Worm (Caenorhabditis elegans): Measurements from ENCODE around the gene Y51H4A.936.

Y51H4A.936 gene

ce11 chrIV:16656232-16656631, 27.0 kb downstream of the Y51H4A.936 start, which contains the start of gene tsr-2 (continued):
- TF ChIP-seq tlf-1 (GFP tag; optimal IDR thresholded peaks at IDR 0.05) (peak; percentile 79), lin-54 (GFP tag; optimal IDR thresholded peaks at IDR 0.05) (peak; percentile 84), K12H6.12 (tag; optimal IDR thresholded peaks at IDR 0.05) (peak; percentile 81), Y56A3A.18 (GFP tag; IDR thresholded peaks at IDR 0.05) (no peak), F10E7.11 (tag; optimal IDR thresholded peaks at IDR 0.05) (no peak), mxl-1 (tag; optimal IDR thresholded peaks at IDR 0.05) (no peak), lsy-27 (tag; optimal IDR thresholded peaks at IDR 0.05; ENCODE audit: borderline replicate concordance, insufficient read depth) (no peak), rec-8 (tag; optimal IDR thresholded peaks at IDR 0.05) (no peak), egrh-3 (GFP tag; IDR thresholded peaks at IDR 0.05) (no peak; the same call in 1 of the 2 replicates)

ce11 chrIV:16657488-16657982, 28.3 kb downstream of the Y51H4A.936 start:
- no peak for TF ChIP-seq F23B12.7 (tag; optimal IDR thresholded peaks at IDR 0.05; ENCODE audit: insufficient read depth)
- TF ChIP-seq cebp-1 (GFP tag; IDR thresholded peaks at IDR 0.05): no peak
- peak; percentile 61 for TF ChIP-seq cebp-1 (tag; optimal IDR thresholded peaks at IDR 0.05)
- TF ChIP-seq mcd-1 (GFP tag; IDR thresholded peaks at IDR 0.05): peak; percentile 17; the same call in 1 of the 2 replicates
- TF ChIP-seq tbp1 (GFP tag; optimal IDR thresholded peaks at IDR 0.05): peak; percentile 51
- no peak for TF ChIP-seq dpl-1 (GFP tag; optimal IDR thresholded peaks at IDR 0.05)
- TF ChIP-seq hmg-1.2 (GFP tag; IDR thresholded peaks at IDR 0.05): 0 out of 2 replicates have a peak, but pooled peaks have one; percentile 12
- TF ChIP-seq K12H6.12 (tag; optimal IDR thresholded peaks at IDR 0.05): no peak
- peak; percentile 12 for TF ChIP-seq T26A5.8 (tag; optimal IDR thresholded peaks at IDR 0.05)
- no peak for TF ChIP-seq atf-7 (tag; optimal IDR thresholded peaks at IDR 0.05)
- no peak for TF ChIP-seq unc-62 (GFP tag; optimal IDR thresholded peaks at IDR 0.05)
- peak; percentile 36; the same call in 1 of the 2 replicates for TF ChIP-seq madf-6 (GFP tag; IDR thresholded peaks at IDR 0.05)
- TF ChIP-seq B0336.3 (GFP tag; IDR thresholded peaks at IDR 0.05): peak; percentile 77
- no peak for TF ChIP-seq xnd-1 (tag; optimal IDR thresholded peaks at IDR 0.05)
- TF ChIP-seq attf-5 (GFP tag; optimal IDR thresholded peaks at IDR 0.05): no peak
- TF ChIP-seq snpc-4 (GFP tag; optimal IDR thresholded peaks at IDR 0.05): no peak
- TF ChIP-seq snpc-4 (tag; optimal IDR thresholded peaks at IDR 0.05): peak in 2 of 4 experiments; percentile 27 to 92
- no peak for TF ChIP-seq pha-4 (tag; optimal IDR thresholded peaks at IDR 0.05)
- peak; percentile 30 for TF ChIP-seq F49E8.2 (tag; optimal IDR thresholded peaks at IDR 0.05; ENCODE audit: insufficient read depth)
- no peak for TF ChIP-seq ztf-26 (tag; optimal IDR thresholded peaks at IDR 0.05)
- TF ChIP-seq somi-1 (GFP tag; optimal IDR thresholded peaks at IDR 0.05): no peak
- peak; percentile 20 for TF ChIP-seq athp-1 (tag; optimal IDR thresholded peaks at IDR 0.05)
- TF ChIP-seq ekl-4 (GFP tag; IDR thresholded peaks at IDR 0.05): peak; percentile 55; the same call in 1 of the 2 replicates
- TF ChIP-seq mes-4 (tag; optimal IDR thresholded peaks at IDR 0.05): peak; percentile 55
- TF ChIP-seq B0035.1 (tag; optimal IDR thresholded peaks at IDR 0.05): peak; percentile 7
- TF ChIP-seq hlh-12 (tag; optimal IDR thresholded peaks at IDR 0.05): no peak
- TF ChIP-seq hrde-1 (tag; optimal IDR thresholded peaks at IDR 0.05; ENCODE audit: borderline replicate concordance): peak; percentile 60
- no peak for TF ChIP-seq ceh-27 (GFP tag; optimal IDR thresholded peaks at IDR 0.05)
- TF ChIP-seq attf-6 (GFP tag; IDR thresholded peaks at IDR 0.05): peak; percentile 89; the same call in 1 of the 2 replicates
- no peak for TF ChIP-seq hmg-20 (GFP tag; IDR thresholded peaks at IDR 0.05)
- no peak for TF ChIP-seq F22D6.2 (tag; optimal IDR thresholded peaks at IDR 0.05)
- TF ChIP-seq Y53G8AR.9 (GFP tag; conservative IDR thresholded peaks at IDR 0.05): peak; percentile 54; the same call in 1 of the 2 replicates
- no peak for TF ChIP-seq snpc-3.4 (tag; optimal IDR thresholded peaks at IDR 0.05)
- peak; percentile 62 for TF ChIP-seq dpff-1 (tag; optimal IDR thresholded peaks at IDR 0.05)
- TF ChIP-seq lin-54 (GFP tag; optimal IDR thresholded peaks at IDR 0.05): no peak
- no peak for TF ChIP-seq mxl-1 (tag; optimal IDR thresholded peaks at IDR 0.05)
- TF ChIP-seq Y79H2A.3 (GFP tag; conservative IDR thresholded peaks at IDR 0.05): peak; percentile 69; the same call in 1 of the 2 replicates
- peak in 1 of 3 experiments; percentile 3 for TF ChIP-seq lin-35 (GFP tag; optimal IDR thresholded peaks at IDR 0.05)
- no peak for TF ChIP-seq K11D2.4 (GFP tag; IDR thresholded peaks at IDR 0.05)
- peak; percentile 33 for TF ChIP-seq nhr-90 (tag; optimal IDR thresholded peaks at IDR 0.05)

Data from whole organism, young adult.